Fruit fly (Drosophila melanogaster): Measurements from ENCODE around the gene tko.

Gene tko

dm6 chrX:2440219-2440618, 3.6 kb downstream of the tko start:
- TF ChIP-seq CG8478 (optimal IDR thresholded peaks at IDR 0.05) (no peak), CTCF (optimal IDR thresholded peaks at IDR 0.05) (no peak)

- no peak for TF ChIP-seq CTCF (optimal IDR thresholded peaks at IDR 0.05)
These were observed 8.9 kb downstream of the tko start for dm6 chrX:2434913-2435312.

- TF ChIP-seq CG8478 (optimal IDR thresholded peaks at IDR 0.05): no peak
- TF ChIP-seq CTCF (optimal IDR thresholded peaks at IDR 0.05): no peak
These were observed 14.9 kb downstream of the tko start, which contains the start of gene gt for dm6 chrX:2428903-2429302. Gene gt, minus strand, starts transcription at chrX:2428967.

dm6 chrX:2425755-2426154, 18.0 kb downstream of the tko start, which contains the start of gene CG32797:
Gene CG32797, minus strand, starts transcription at chrX:2425855.
- no peak for TF ChIP-seq CTCF (optimal IDR thresholded peaks at IDR 0.05)
- TF ChIP-seq CG8478 (optimal IDR thresholded peaks at IDR 0.05): no peak

- peak; percentile 46 to 83 for TF ChIP-seq CTCF (optimal IDR thresholded peaks at IDR 0.05)
- no peak for TF ChIP-seq CG8478 (optimal IDR thresholded peaks at IDR 0.05)
These were observed 24.3 kb downstream of the tko start for dm6 chrX:2419518-2419917.

dm6 chrX:2410805-2411204, 33.0 kb downstream of the tko start, which contains the start of gene CG12496:
Gene CG12496, minus strand, starts transcription at chrX:2410901.
- TF ChIP-seq CG8478 (optimal IDR thresholded peaks at IDR 0.05): no peak
- TF ChIP-seq CTCF (optimal IDR thresholded peaks at IDR 0.05): no peak

dm6 chrX:2408675-2409163, 35.1 kb downstream of the tko start:
- no peak for TF ChIP-seq CTCF (optimal IDR thresholded peaks at IDR 0.05)
- TF ChIP-seq CG8478 (optimal IDR thresholded peaks at IDR 0.05): no peak

dm6 chrX:2399438-2399837, 44.3 kb downstream of the tko start:
- TF ChIP-seq CTCF (optimal IDR thresholded peaks at IDR 0.05) (no peak), CG8478 (optimal IDR thresholded peaks at IDR 0.05) (no peak)

- TF ChIP-seq CG8478 (optimal IDR thresholded peaks at IDR 0.05): no peak
- TF ChIP-seq CTCF (optimal IDR thresholded peaks at IDR 0.05): no peak
These were observed 47.4 kb downstream of the tko start for dm6 chrX:2396204-2396882.

- TF ChIP-seq CTCF (optimal IDR thresholded peaks at IDR 0.05) (no peak), CG8478 (optimal IDR thresholded peaks at IDR 0.05) (no peak)
These were observed 49.3 kb downstream of the tko start for dm6 chrX:2394516-2394915.

Measured in S2 (cell line).